Worm (Caenorhabditis elegans): Measurements from ENCODE around the gene ant-1.3.
"Not testable (repeated sequence)": the region's sequence is repeated elsewhere in the genome, so short reads cannot be mapped to it uniquely, and the experiment has no call there.

ant-1.3 gene

ce11 chrIV:9688715-9689114, 20.4 kb downstream of the ant-1.3 start, which contains the start of gene msp-76:
TSS of gene msp-76 (plus strand) at chrIV:9689015.
- not testable (repeated sequence) for TF ChIP-seq sup-37 (GFP tag; optimal IDR thresholded peaks at IDR 0.05); swsn-7 (tag; optimal IDR thresholded peaks at IDR 0.05); ceh-90 (tag; optimal IDR thresholded peaks at IDR 0.05)

- TF ChIP-seq fkh-10 (GFP tag; optimal IDR thresholded peaks at IDR 0.05) (no peak), efl-1 (optimal IDR thresholded peaks at IDR 0.05) (no peak), efl-1 (GFP tag; optimal IDR thresholded peaks at IDR 0.05 in 1 of 2) (peak in 1 of 2 experiments; percentile 87), elt-3 (tag; optimal IDR thresholded peaks at IDR 0.05) (no peak)
Observed at ce11 chrIV:9683433-9683832, 25.7 kb downstream of the ant-1.3 start, which contains the start of the genes htas-1 and ZK1251.3. TSS of gene htas-1 (minus strand) at chrIV:9683533. TSS of gene ZK1251.3 (plus strand) at chrIV:9683658.

ce11 chrIV:9682514-9682913, 26.6 kb downstream of the ant-1.3 start, which contains the start of gene ins-7:
TSS of gene ins-7 (minus strand) at chrIV:9682845.
- TF ChIP-seq nhr-28 (tag; optimal IDR thresholded peaks at IDR 0.05) = no peak
- peak; percentile 83 for TF ChIP-seq elt-2 (tag; optimal IDR thresholded peaks at IDR 0.05)

- TF ChIP-seq F16B12.6 (tag; optimal IDR thresholded peaks at IDR 0.05) = no peak
Observed at ce11 chrIV:9680841-9681240, 28.3 kb downstream of the ant-1.3 start, which contains the start of gene ins-8. TSS of gene ins-8 (minus strand) at chrIV:9680941.

ce11 chrIV:9679296-9679695, 29.8 kb downstream of the ant-1.3 start:
- TF ChIP-seq C04F5.9 (tag; optimal IDR thresholded peaks at IDR 0.05) = no peak
- peak; percentile 30 for TF ChIP-seq nhr-85 (tag)

ce11 chrIV:9678007-9678406, 31.1 kb downstream of the ant-1.3 start:
- TF ChIP-seq xbp-1 (tag; optimal IDR thresholded peaks at IDR 0.05) (no peak), nhr-77 (tag; optimal IDR thresholded peaks at IDR 0.05) (no peak), ztf-11 (tag; optimal IDR thresholded peaks at IDR 0.05) (no peak), ama-1 (optimal IDR thresholded peaks at IDR 0.05) (no peak)

ce11 chrIV:9677226-9677992, 31.7 kb downstream of the ant-1.3 start:
- TF ChIP-seq nhr-84 (tag; optimal IDR thresholded peaks at IDR 0.05) (no peak), nhr-76 (tag; optimal IDR thresholded peaks at IDR 0.05) (no peak), ceh-90 (tag; optimal IDR thresholded peaks at IDR 0.05) (no peak), sup-37 (GFP tag; optimal IDR thresholded peaks at IDR 0.05) (no peak), elt-3 (tag; optimal IDR thresholded peaks at IDR 0.05) (peak in 5 of 6 experiments; percentile 22 to 57 (median 40)), ceh-8 (GFP tag; optimal IDR thresholded peaks at IDR 0.05) (no peak), alr-1 (tag; optimal IDR thresholded peaks at IDR 0.05; ENCODE audit: borderline replicate concordance) (no peak), pag-3 (tag; optimal IDR thresholded peaks at IDR 0.05; ENCODE audit: borderline replicate concordance, insufficient read depth) (no peak), ztf-11 (tag; optimal IDR thresholded peaks at IDR 0.05) (no peak), fos-1 (tag; optimal IDR thresholded peaks at IDR 0.05) (peak; percentile 77), nhr-71 (tag; optimal IDR thresholded peaks at IDR 0.05) (peak; percentile 91), pax-3 (tag; optimal IDR thresholded peaks at IDR 0.05) (no peak), nhr-77 (tag; optimal IDR thresholded peaks at IDR 0.05) (peak; percentile 49), unc-86 (tag; optimal IDR thresholded peaks at IDR 0.05) (peak; percentile 65), mep-1 (tag; optimal IDR thresholded peaks at IDR 0.05) (peak; percentile 82), jun-1 (tag; optimal IDR thresholded peaks at IDR 0.05) (peak; percentile 38), ztf-4 (tag; optimal IDR thresholded peaks at IDR 0.05) (peak; percentile 41), mef-2 (tag; optimal IDR thresholded peaks at IDR 0.05) (no peak), unc-98 (GFP tag; IDR thresholded peaks at IDR 0.05) (no peak), vab-15 (tag; optimal IDR thresholded peaks at IDR 0.05) (no peak), sptf-1 (tag; optimal IDR thresholded peaks at IDR 0.05) (no peak), xbp-1 (tag; optimal IDR thresholded peaks at IDR 0.05) (peak; percentile 62), zag-1 (tag; optimal IDR thresholded peaks at IDR 0.05) (peak; percentile 37), efl-3 (GFP tag; optimal IDR thresholded peaks at IDR 0.05) (no peak), elt-2 (tag; optimal IDR thresholded peaks at IDR 0.05) (peak; percentile 23), dpl-1 (GFP tag; optimal IDR thresholded peaks at IDR 0.05) (peak; percentile 33 to 58 (median 50)), fkh-10 (GFP tag; optimal IDR thresholded peaks at IDR 0.05) (peak; percentile 55), nhr-20 (tag; optimal IDR thresholded peaks at IDR 0.05) (peak; percentile 96), ceh-82 (tag; optimal IDR thresholded peaks at IDR 0.05) (peak; percentile 46 to 55 (median 48)), fkh-4 (tag; optimal IDR thresholded peaks at IDR 0.05; ENCODE audit: borderline replicate concordance) (no peak)
